Worm (Caenorhabditis elegans) whole organism, L2 larva: Measurements from ENCODE around the gene F46H6.5.

Source experiments
- Y55F3AM.14 ChIP-seq: fragments of 200-800 bp; sonication (Bioruptor generic); optimal IDR thresholded peaks from 2 replicates; lab custom pipeline; 2018; ENCODE audit warnings: mild to moderate bottlenecking, missing genetic modification characterization, missing compliant biosample characterization
- ZK546.5 ChIP-seq: sonication (generic microtip); optimal IDR thresholded peaks from 2 replicates; lab custom pipeline; 2017; ENCODE audit warnings: missing biosample characterization, missing genetic modification characterization
- alr-1 ChIP-seq: fragments of 150-350 bp; optimal IDR thresholded peaks from 2 replicates; lab custom pipeline; 2014; ENCODE audit warnings: missing biosample characterization, missing genetic modification characterization
- ama-1 ChIP-seq: fragments of 150-350 bp; optimal IDR thresholded peaks from 2 replicates; lab custom pipeline; 2018; ENCODE audit warnings: inconsistent platforms
- elt-1 ChIP-seq: fragments of 150-350 bp; optimal IDR thresholded peaks from 2 replicates; lab custom pipeline; 2014; ENCODE audit warnings: missing biosample characterization, missing genetic modification characterization
- elt-3 ChIP-seq: sonication (generic microtip); optimal IDR thresholded peaks from 2 replicates; lab custom pipeline; 2017; ENCODE audit warnings: missing biosample characterization, missing genetic modification characterization
- lsy-2 ChIP-seq, 2 experiments: fragments of 150-350 bp in 1 of 2; sonication (generic microtip) in 1 of 2; optimal IDR thresholded peaks; 2 replicates each; lab custom pipeline; 2014 to 2017; ENCODE audit warnings: missing biosample characterization in 2 of 2, missing genetic modification characterization in 2 of 2
- nhr-129 ChIP-seq: fragments of 150-350 bp; optimal IDR thresholded peaks from 2 replicates; lab custom pipeline; 2014; ENCODE audit warnings: missing biosample characterization, missing genetic modification characterization
- nhr-237 ChIP-seq: fragments of 150-350 bp; optimal IDR thresholded peaks from 2 replicates; lab custom pipeline; 2014; ENCODE audit warnings: missing biosample characterization, missing genetic modification characterization
- nhr-25 ChIP-seq: fragments of 150-350 bp; sonication (generic microtip); optimal IDR thresholded peaks from 3 replicates; lab custom pipeline; 2014; ENCODE audit warnings: missing biosample characterization, missing genetic modification characterization
- unc-39 ChIP-seq: fragments of 150-350 bp; optimal IDR thresholded peaks from 2 replicates; lab custom pipeline; 2014; ENCODE audit warnings: missing biosample characterization, missing genetic modification characterization
- unc-62 ChIP-seq: fragments of 150-350 bp; optimal IDR thresholded peaks from 2 replicates; lab custom pipeline; 2014; ENCODE audit warnings: missing biosample characterization, missing genetic modification reagents, missing genetic modification characterization

DNA sequence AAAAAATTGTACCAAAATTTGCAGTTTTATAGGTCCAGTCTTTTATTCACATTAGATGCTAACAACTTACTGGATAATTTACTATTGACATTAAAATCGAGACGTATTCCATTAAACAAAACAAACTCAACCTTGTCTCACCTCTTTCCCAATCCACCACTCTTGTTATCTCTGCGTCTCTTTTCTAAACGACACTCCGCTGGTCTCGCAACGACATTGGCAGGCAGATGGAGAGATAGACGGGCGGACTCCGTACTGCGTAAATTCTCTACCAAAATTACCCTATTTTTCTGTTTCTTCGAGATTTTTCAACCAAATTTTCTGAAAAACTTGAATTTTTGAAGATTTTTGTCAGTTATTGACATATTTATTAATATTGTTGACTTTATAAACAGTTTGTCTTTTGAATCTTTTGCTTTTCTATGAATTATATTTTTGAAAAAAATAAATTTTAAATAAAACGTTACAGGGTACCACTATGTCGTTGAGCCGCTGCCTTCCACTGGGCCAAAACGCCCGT, 22.7 kb downstream of the F46H6.5 start, which contains the start of gene asb-2:
- TF ChIP-seq ama-1 (lab: Kevin White, UChicago) (no peak), Y55F3AM.14 (GFP tag; lab: Kevin White, UChicago) (no peak), lsy-2 (tag; optimal IDR thresholded peaks at IDR 0.05; lab: Kevin White, UChicago) (peak; percentile 71 to 93), nhr-129 (tag; lab: Kevin White, UChicago) (peak; percentile 94), elt-1 (no peak), unc-62 (GFP tag; lab: Kevin White, UChicago) (no peak), ZK546.5 (no peak), unc-39 (tag; lab: Kevin White, UChicago) (no peak), alr-1 (tag; lab: Kevin White, UChicago) (no peak), nhr-237 (tag; lab: Kevin White, UChicago) (no peak), elt-3 (tag; lab: Kevin White, UChicago) (no peak), nhr-25 (tag; lab: Kevin White, UChicago) (peak; percentile 86)
